Worm (Caenorhabditis elegans): Measurements from ENCODE around the gene C32A9.1.

DNA sequence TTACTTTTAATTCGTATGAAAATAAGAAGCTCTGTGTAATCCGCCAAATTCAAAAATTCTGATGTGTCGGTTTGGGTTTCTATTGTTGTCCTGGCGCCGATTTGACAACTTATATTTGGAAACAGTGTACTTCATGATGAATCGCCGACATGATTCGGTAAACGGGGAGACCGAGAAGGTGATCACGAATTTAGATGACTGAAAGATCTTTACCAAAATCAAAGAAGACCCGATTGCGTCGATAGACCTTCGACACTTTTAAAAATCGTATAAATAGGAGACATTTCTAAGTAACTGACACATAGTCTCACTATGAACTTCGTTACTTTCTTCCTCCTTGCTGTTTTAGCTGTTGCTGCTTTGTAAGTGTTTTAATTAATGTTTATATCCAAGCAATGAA is 42.5 kb upstream of the C32A9.1 start, which contains the start of gene fip-5:
- TF ChIP-seq him-1 (tag; optimal IDR thresholded peaks at IDR 0.05) (no peak), dao-5 (tag; optimal IDR thresholded peaks at IDR 0.05) (no peak), W03F9.2 (tag; optimal IDR thresholded peaks at IDR 0.05) (no peak)
